Worm (Caenorhabditis elegans) whole organism, midembryonic: Measurements from ENCODE around the gene F46H5.7.

Source experiments
- cog-1 ChIP-seq: sonication (generic microtip); optimal IDR thresholded peaks from 2 replicates; lab custom pipeline; 2016; ENCODE audit warnings: missing genetic modification characterization, missing compliant biosample characterization
- klf-2 ChIP-seq: fragments of 200-800 bp; sonication (Bioruptor generic); conservative IDR thresholded peaks from 2 replicates; pipeline ENCODE4 v1.3.6; 2022; ENCODE audit warnings: missing genetic modification reagents, missing genetic modification characterization, missing compliant biosample characterization
- ztf-29 ChIP-seq: fragments of 200-800 bp; sonication (Bioruptor generic); IDR thresholded peaks from 2 replicates; pipeline ENCODE4 v1.3.6; 2022; ENCODE audit warnings: missing genetic modification reagents, missing genetic modification characterization, missing compliant biosample characterization

DNA sequence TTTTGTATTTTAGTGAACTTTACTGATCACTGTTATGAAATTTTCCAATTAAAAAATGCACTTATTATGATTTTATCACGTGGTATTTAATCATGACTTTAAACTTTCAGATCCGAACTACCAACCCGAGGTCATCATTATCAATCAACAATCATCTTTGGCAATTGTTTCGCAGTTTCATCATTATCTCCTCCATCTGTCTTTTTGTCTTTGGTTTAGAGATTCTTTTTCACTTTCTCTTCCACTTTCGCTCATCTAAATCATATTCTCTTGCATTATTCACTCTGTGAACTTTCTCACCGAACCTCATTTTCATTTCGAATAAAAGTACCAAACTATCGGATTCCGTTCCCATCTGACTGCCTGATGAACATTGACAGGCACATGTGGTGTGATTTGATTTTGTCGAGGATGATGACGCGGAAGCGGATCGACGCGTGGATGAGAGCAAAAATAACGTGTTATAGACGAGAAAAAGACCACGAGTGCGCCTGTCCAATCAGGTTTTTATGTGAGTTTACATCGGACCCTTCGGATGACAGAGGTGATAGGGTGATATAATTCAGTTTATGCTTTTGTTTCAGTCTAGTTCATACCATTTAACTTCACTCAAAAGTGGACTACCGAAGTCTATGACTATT lies 32.2 kb downstream of the F46H5.7 start:
- TF ChIP-seq ztf-29 (no peak), klf-2 (GFP tag; lab: Robert Waterston, UW) (no peak), cog-1 (tag; lab: Kevin White, UChicago) (no peak)
